Comparison of ENCODE assay signal across 5 fruit fly cellular contexts in genomic region chr2L:18454128-18454788, dm6.
TF ChIP-seq lines count a peak whose summit lies in the region.

Gene bsf, minus strand, starts transcription at chr2L:18454587.
Gene Ntf-2r, plus strand, starts transcription at chr2L:18454649.

- TF ChIP-seq CTCF in S2 (optimal IDR thresholded peaks at IDR 0.05; lab: Kevin White, UChicago): peak; percentile 45 to 49
- peak; percentile 56 for TF ChIP-seq CTCF in whole organism, embryonic (GFP tag; optimal IDR thresholded peaks at IDR 0.05; lab: Kevin White, UChicago)

TF ChIP-seq in whole organism, adult, 20 proteins besides CTCF, POLR2A, EP300 and RAD21:
- peak; percentile 55 for TF ChIP-seq Mnt (GFP tag; optimal IDR thresholded peaks at IDR 0.05; lab: Kevin White, UChicago)
- peak; percentile 2 for TF ChIP-seq Crg-1 (GFP tag; optimal IDR thresholded peaks at IDR 0.05; lab: Kevin White, UChicago)
- no peak for TF ChIP-seq CG11617 (GFP tag; optimal IDR thresholded peaks at IDR 0.05; lab: Kevin White, UChicago)
- peak; percentile 8 for TF ChIP-seq cic (GFP tag; optimal IDR thresholded peaks at IDR 0.05; lab: Kevin White, UChicago)
- no peak for TF ChIP-seq cnc (optimal IDR thresholded peaks at IDR 0.05; lab: Kevin White, UChicago)

TF ChIP-seq in whole organism, embryonic, 481 proteins besides CTCF, POLR2A, EP300 and RAD21 (continues in another document):
- TF ChIP-seq CG3163 (GFP tag; optimal IDR thresholded peaks at IDR 0.05; lab: Kevin White, UChicago) (peak; percentile 3), emc (GFP tag; optimal IDR thresholded peaks at IDR 0.05; lab: Kevin White, UChicago) (no peak), CG7963 (GFP tag; IDR thresholded peaks at IDR 0.05; lab: Robert Waterston, UW; ENCODE audit: partially characterized antibody) (peak; percentile 84), trh (GFP tag; optimal IDR thresholded peaks at IDR 0.05; lab: Kevin White, UChicago) (no peak), CG7839 (tag; optimal IDR thresholded peaks at IDR 0.05; lab: Kevin White, UChicago) (no peak), nerfin-1 (tag; optimal IDR thresholded peaks at IDR 0.05; lab: Kevin White, UChicago) (no peak), NC2α (GFP tag; optimal IDR thresholded peaks at IDR 0.05; lab: Kevin White, UChicago) (no peak), sens (GFP tag; lab: Kevin White, UChicago) (peak; percentile 60), Aef1 (GFP tag; IDR thresholded peaks at IDR 0.05; lab: Robert Waterston, UW) (no peak), sr (GFP tag; IDR thresholded peaks at IDR 0.05; lab: Robert Waterston, UW) (no peak), CG6813 (GFP tag; optimal IDR thresholded peaks at IDR 0.05; lab: Kevin White, UChicago) (no peak), CG5180 (GFP tag; optimal IDR thresholded peaks at IDR 0.05; lab: Kevin White, UChicago) (no peak), nau (GFP tag; optimal IDR thresholded peaks at IDR 0.05; lab: Kevin White, UChicago) (no peak), bab2 (GFP tag; optimal IDR thresholded peaks at IDR 0.05; lab: Kevin White, UChicago) (no peak), lola (GFP tag; optimal IDR thresholded peaks at IDR 0.05; lab: Kevin White, UChicago) (no peak), Hr39 (optimal IDR thresholded peaks at IDR 0.05; lab: Kevin White, UChicago) (no peak), scrt (GFP tag; optimal IDR thresholded peaks at IDR 0.05; lab: Kevin White, UChicago) (no peak), ab (GFP tag; optimal IDR thresholded peaks at IDR 0.05; lab: Kevin White, UChicago) (no peak), CG1647 (GFP tag; optimal IDR thresholded peaks at IDR 0.05; lab: Kevin White, UChicago) (no peak), h (optimal IDR thresholded peaks at IDR 0.05; lab: Kevin White, UChicago) (no peak), bbx (GFP tag; IDR thresholded peaks at IDR 0.05; lab: Robert Waterston, UW; ENCODE audit: partially characterized antibody) (peak; percentile 92), Ets65A (GFP tag; lab: Kevin White, UChicago) (peak; percentile 69), Atf3 (GFP tag; optimal IDR thresholded peaks at IDR 0.05; lab: Kevin White, UChicago) (no peak), ato (GFP tag; IDR thresholded peaks at IDR 0.05; lab: Robert Waterston, UW; ENCODE audit: partially characterized antibody) (peak; percentile 85), CG5953 (GFP tag; IDR thresholded peaks at IDR 0.05; lab: Robert Waterston, UW) (no peak), HLH4C (GFP tag; IDR thresholded peaks at IDR 0.05; lab: Robert Waterston, UW; ENCODE audit: partially characterized antibody) (peak; percentile 89), dan (GFP tag; IDR thresholded peaks at IDR 0.05; lab: Robert Waterston, UW) (no peak), BEAF-32 (GFP tag; optimal IDR thresholded peaks at IDR 0.05; lab: Kevin White, UChicago) (peak; percentile 89), CG32767 (GFP tag; IDR thresholded peaks at IDR 0.05; lab: Robert Waterston, UW) (no peak), CG13123 (GFP tag; optimal IDR thresholded peaks at IDR 0.05; lab: Kevin White, UChicago) (no peak)

TF ChIP-seq in whole organism, pupa, 21 proteins besides CTCF, POLR2A, EP300 and RAD21:
- TF ChIP-seq rn (GFP tag; IDR thresholded peaks at IDR 0.05; lab: Robert Waterston, UW) (no peak), EcR (GFP tag; optimal IDR thresholded peaks at IDR 0.05; lab: Kevin White, UChicago) (no peak), fd96Ca (GFP tag; IDR thresholded peaks at IDR 0.05; lab: Robert Waterston, UW) (no peak), CG34367 (tag; optimal IDR thresholded peaks at IDR 0.05; lab: Kevin White, UChicago) (no peak), CG4496 (GFP tag; IDR thresholded peaks at IDR 0.05; lab: Robert Waterston, UW) (0 out of 3 replicates have a peak, but pooled peaks have one; percentile 34), D1 (tag; optimal IDR thresholded peaks at IDR 0.05; lab: Kevin White, UChicago) (no peak), CG17806 (tag; optimal IDR thresholded peaks at IDR 0.05; lab: Kevin White, UChicago) (no peak), Pif1B (GFP tag; optimal IDR thresholded peaks at IDR 0.05; lab: Kevin White, UChicago) (no peak)
TF ChIP-seq in whole organism, pupa: peak in this region for 1.

TF ChIP-seq in whole organism, wandering third instar larva, 38 proteins besides CTCF, POLR2A, EP300 and RAD21:
- TF ChIP-seq Hr83 (GFP tag; optimal IDR thresholded peaks at IDR 0.05; lab: Kevin White, UChicago; ENCODE audit: poor library complexity, severe bottlenecking): peak; percentile 21
- TF ChIP-seq Myc (optimal IDR thresholded peaks at IDR 0.05; lab: Kevin White, UChicago): peak; percentile 44
- no peak for TF ChIP-seq CG32264 (GFP tag; optimal IDR thresholded peaks at IDR 0.05; lab: Kevin White, UChicago)
